Fruit fly (Drosophila melanogaster): Measurements from ENCODE around the gene Ykt6.

Ykt6 gene

dm6 chrX:7924913-7925312 lies 4.7 kb downstream of the Ykt6 start:
- TF ChIP-seq svp (GFP tag): peak; percentile 32
- no peak for TF ChIP-seq CG3919 (GFP tag; optimal IDR thresholded peaks at IDR 0.05)
- TF ChIP-seq esn (GFP tag; optimal IDR thresholded peaks at IDR 0.05): no peak
- no peak for TF ChIP-seq CG6854 (GFP tag; optimal IDR thresholded peaks at IDR 0.05)

- TF ChIP-seq topi (GFP tag; optimal IDR thresholded peaks at IDR 0.05) (no peak), CG10631 (GFP tag; optimal IDR thresholded peaks at IDR 0.05) (no peak), CG15336 (GFP tag; IDR thresholded peaks at IDR 0.05) (peak; percentile 27; the same call in 1 of the 2 replicates), dsx (GFP tag; optimal IDR thresholded peaks at IDR 0.05; ENCODE audit: poor library complexity, severe bottlenecking) (peak; percentile 14), CG6808 (GFP tag; optimal IDR thresholded peaks at IDR 0.05) (peak; percentile 45), svp (GFP tag) (peak; percentile 70), fkh (GFP tag; optimal IDR thresholded peaks at IDR 0.05) (no peak), CG6854 (GFP tag; optimal IDR thresholded peaks at IDR 0.05) (peak; percentile 61), CG6276 (GFP tag; optimal IDR thresholded peaks at IDR 0.05) (peak; percentile 38), ss (GFP tag; optimal IDR thresholded peaks at IDR 0.05) (peak; percentile 23 to 62), Eip78C (GFP tag) (peak; percentile 67), eg (GFP tag; IDR thresholded peaks at IDR 0.05) (peak; percentile 47; the same call in 1 of the 3 replicates)
These were observed 10.2 kb downstream of the Ykt6 start for dm6 chrX:7930236-7931027.

dm6 chrX:7931028-7931549 lies 10.9 kb downstream of the Ykt6 start, which contains the start of gene mahe:
TSS of gene mahe (minus strand) at chrX:7931382.
- TF ChIP-seq Eip75B (GFP tag; optimal IDR thresholded peaks at IDR 0.05) (no peak), Sox14 (GFP tag; optimal IDR thresholded peaks at IDR 0.05) (peak; percentile 11), CG8119 (GFP tag; IDR thresholded peaks at IDR 0.05) (peak; percentile 26; the same call in 1 of the 3 replicates), dac (GFP tag; optimal IDR thresholded peaks at IDR 0.05) (no peak), CG6276 (GFP tag; optimal IDR thresholded peaks at IDR 0.05) (no peak), Eip78C (GFP tag) (peak; percentile 44), CG6854 (GFP tag; optimal IDR thresholded peaks at IDR 0.05) (no peak), svp (GFP tag) (peak; percentile 62), ss (GFP tag; optimal IDR thresholded peaks at IDR 0.05) (peak in 1 of 2 experiments; percentile 21), fd59A (GFP tag; optimal IDR thresholded peaks at IDR 0.05) (no peak), Ets21C (GFP tag; optimal IDR thresholded peaks at IDR 0.05) (no peak), CG8319 (GFP tag; optimal IDR thresholded peaks at IDR 0.05) (no peak)

- no peak for TF ChIP-seq CG11762 (GFP tag; optimal IDR thresholded peaks at IDR 0.05; ENCODE audit: insufficient read depth)
- no peak for TF ChIP-seq CG11902 (GFP tag; optimal IDR thresholded peaks at IDR 0.05)
- peak; percentile 70 for TF ChIP-seq lz (GFP tag; optimal IDR thresholded peaks at IDR 0.05)
- peak; percentile 40 for TF ChIP-seq Smox (GFP tag; optimal IDR thresholded peaks at IDR 0.05)
- TF ChIP-seq CG31627 (GFP tag; optimal IDR thresholded peaks at IDR 0.05): peak; percentile 39
- TF ChIP-seq CG6792 (GFP tag; optimal IDR thresholded peaks at IDR 0.05): peak; percentile 37
- TF ChIP-seq CG15336 (GFP tag; IDR thresholded peaks at IDR 0.05): no peak
- no peak for TF ChIP-seq CG11294 (GFP tag; IDR thresholded peaks at IDR 0.05)
- peak; percentile 54 for TF ChIP-seq CG34406 (GFP tag; optimal IDR thresholded peaks at IDR 0.05)
- TF ChIP-seq fd85E (GFP tag; optimal IDR thresholded peaks at IDR 0.05): no peak
- TF ChIP-seq acj6 (GFP tag; optimal IDR thresholded peaks at IDR 0.05): peak; percentile 8
- no peak for TF ChIP-seq Hr38 (GFP tag; optimal IDR thresholded peaks at IDR 0.05)
- TF ChIP-seq eg (GFP tag; IDR thresholded peaks at IDR 0.05): peak; percentile 41; the same call in 1 of the 3 replicates
- peak; percentile 34 for TF ChIP-seq CG10669 (GFP tag; optimal IDR thresholded peaks at IDR 0.05)
- TF ChIP-seq CG3032 (tag; optimal IDR thresholded peaks at IDR 0.05): no peak
- TF ChIP-seq fkh (GFP tag; optimal IDR thresholded peaks at IDR 0.05): peak; percentile 51
- TF ChIP-seq CG1621 (tag; optimal IDR thresholded peaks at IDR 0.05): no peak
- no peak for TF ChIP-seq Lpt (GFP tag; optimal IDR thresholded peaks at IDR 0.05)
- TF ChIP-seq esn (GFP tag; optimal IDR thresholded peaks at IDR 0.05): peak; percentile 67
- peak; percentile 46 for TF ChIP-seq svp (GFP tag)
- TF ChIP-seq Sox14 (GFP tag; optimal IDR thresholded peaks at IDR 0.05): peak; percentile 4
- TF ChIP-seq CG6163 (GFP tag; IDR thresholded peaks at IDR 0.05): 0 out of 3 replicates have a peak, but pooled peaks have one; percentile 26
- TF ChIP-seq salr (GFP tag; optimal IDR thresholded peaks at IDR 0.05): no peak
- TF ChIP-seq CG16779 (tag; optimal IDR thresholded peaks at IDR 0.05): no peak
- TF ChIP-seq Hr39 (GFP tag; optimal IDR thresholded peaks at IDR 0.05): peak; percentile 50
- peak; percentile 68 for TF ChIP-seq Eip78C (GFP tag)
- TF ChIP-seq CG6854 (GFP tag; optimal IDR thresholded peaks at IDR 0.05): peak; percentile 74
- TF ChIP-seq spab (GFP tag; optimal IDR thresholded peaks at IDR 0.05): no peak
- TF ChIP-seq Eip75B (GFP tag; optimal IDR thresholded peaks at IDR 0.05): peak; percentile 16
These were observed 13.2 kb downstream of the Ykt6 start, which contains the start of the genes Dhdds and RpS14a for dm6 chrX:7933210-7933915. TSS of gene Dhdds (minus strand) at chrX:7933351. TSS of gene RpS14a (plus strand) at chrX:7933742.

Measured in whole organism, prepupa.